Worm (Caenorhabditis elegans) whole organism, L4 larva: ENCODE results near the gene F40F8.5.

ENCODE experiments used
- F26F4.8 ChIP-seq: fragments of 200-800 bp; sonication (Bioruptor generic); conservative IDR thresholded peaks from 2 replicates; pipeline ENCODE4 v1.3.6; 2022; ENCODE audit warnings: missing genetic modification characterization, missing compliant biosample characterization
- F37D6.2 ChIP-seq: sonication (generic microtip); optimal IDR thresholded peaks from 2 replicates; lab custom pipeline; 2016; ENCODE audit warnings: mild to moderate bottlenecking, missing genetic modification characterization, missing compliant biosample characterization
- F44E2.7 ChIP-seq: fragments of 200-800 bp; sonication (Bioruptor generic); IDR thresholded peaks from 2 replicates; pipeline ENCODE4 v2.1.2; 2022; ENCODE audit warnings: missing genetic modification characterization, missing compliant biosample characterization
- R02D3.7 ChIP-seq: fragments of 150-350 bp; sonication (generic microtip); optimal IDR thresholded peaks from 3 replicates; lab custom pipeline; 2014; ENCODE audit warnings: missing biosample characterization, missing genetic modification characterization
- ZK546.5 ChIP-seq, 2 experiments: sonication (generic microtip); optimal IDR thresholded peaks; 2 replicates each; lab custom pipeline; 2017; ENCODE audit warnings: missing biosample characterization in 2 of 2, missing genetic modification characterization in 2 of 2
- aha-1 ChIP-seq: fragments of 150-350 bp; peaks from one replicate; lab custom pipeline; 2014; ENCODE audit warnings: missing biosample characterization, missing genetic modification characterization
- arid-1 ChIP-seq: fragments of 200-800 bp; sonication (Bioruptor generic); conservative IDR thresholded peaks from 2 replicates; pipeline ENCODE4 v1.3.6; 2022; ENCODE audit warnings: missing genetic modification reagents, missing genetic modification characterization, missing compliant biosample characterization
- ceh-62 ChIP-seq: sonication (generic microtip); optimal IDR thresholded peaks from 2 replicates; lab custom pipeline; 2017; ENCODE audit warnings: missing biosample characterization, missing genetic modification characterization
- ceh-82 ChIP-seq: sonication (generic microtip); optimal IDR thresholded peaks from 2 replicates; lab custom pipeline; 2017; ENCODE audit warnings: missing biosample characterization, missing genetic modification characterization
- daf-16 ChIP-seq, 3 experiments: sonication (generic microtip); optimal IDR thresholded peaks; 2 replicates each; lab custom pipeline; 2016 to 2017; ENCODE audit warnings: missing genetic modification characterization in 3 of 3, missing genetic modification reagents in 3 of 3, mild to moderate bottlenecking in 2 of 3, missing compliant biosample characterization in 2 of 3, missing biosample characterization in 1 of 3, moderate library complexity in 1 of 3
- dmd-6 ChIP-seq: fragments of 200-800 bp; sonication (Bioruptor generic); IDR thresholded peaks from 2 replicates; pipeline ENCODE4 v1.3.6; 2022; ENCODE audit warnings: missing genetic modification reagents, missing genetic modification characterization, missing compliant biosample characterization
- dmd-8 ChIP-seq: fragments of 200-800 bp; sonication (Bioruptor generic); IDR thresholded peaks from 2 replicates; pipeline ENCODE4 v1.3.6; 2022; ENCODE audit warnings: missing genetic modification characterization, missing compliant biosample characterization
- dpl-1 ChIP-seq: fragments of 150-350 bp; optimal IDR thresholded peaks from 2 replicates; lab custom pipeline; 2014; ENCODE audit warnings: missing biosample characterization, missing genetic modification reagents, missing genetic modification characterization
- duxl-1 ChIP-seq: sonication (generic microtip); optimal IDR thresholded peaks from 2 replicates; lab custom pipeline; 2016; ENCODE audit warnings: mild to moderate bottlenecking, missing genetic modification characterization, moderate library complexity, missing compliant biosample characterization; ENCODE audit not compliant: poor library complexity
- dve-1 ChIP-seq: sonication (generic microtip); optimal IDR thresholded peaks from 2 replicates; lab custom pipeline; 2017; ENCODE audit warnings: antibody characterized with exemption, mild to moderate bottlenecking, missing genetic modification characterization, missing compliant biosample characterization; ENCODE audit not compliant: insufficient read depth
- gei-8 ChIP-seq: fragments of 200-800 bp; sonication (Bioruptor generic); optimal IDR thresholded peaks from 2 replicates; lab custom pipeline; 2018; ENCODE audit warnings: mild to moderate bottlenecking, missing genetic modification characterization, missing compliant biosample characterization
- hlh-11 ChIP-seq: fragments of 200-800 bp; sonication (Bioruptor generic); optimal IDR thresholded peaks from 2 replicates; lab custom pipeline; 2018; ENCODE audit warnings: mild to moderate bottlenecking, missing genetic modification characterization, missing compliant biosample characterization
- hlh-30 ChIP-seq: sonication (generic microtip); optimal IDR thresholded peaks from 2 replicates; lab custom pipeline; 2017; ENCODE audit warnings: antibody characterized with exemption, mild to moderate bottlenecking, missing genetic modification characterization, missing compliant biosample characterization; ENCODE audit not compliant: insufficient read depth
- lin-1 ChIP-seq: fragments of 200-800 bp; sonication (Bioruptor generic); IDR thresholded peaks from 2 replicates; pipeline ENCODE4 v1.3.6; 2022; ENCODE audit warnings: missing genetic modification reagents, missing genetic modification characterization, missing compliant biosample characterization
- lin-29 ChIP-seq: fragments of 200-800 bp; sonication (Bioruptor generic); IDR thresholded peaks from 2 replicates; pipeline ENCODE4 v1.3.6; 2022; ENCODE audit warnings: missing genetic modification reagents, missing genetic modification characterization, missing compliant biosample characterization
- lin-39 ChIP-seq: fragments of 150-350 bp; optimal IDR thresholded peaks from 2 replicates; lab custom pipeline; 2014; ENCODE audit warnings: missing biosample characterization, missing genetic modification reagents, missing genetic modification characterization
- lsy-2 ChIP-seq, 2 experiments: fragments of 150-350 bp in 1 of 2; sonication (generic microtip) in 1 of 2; optimal IDR thresholded peaks; 2 replicates each; lab custom pipeline; 2014 to 2017; ENCODE audit warnings: missing biosample characterization in 2 of 2, missing genetic modification characterization in 2 of 2
- mes-2 ChIP-seq: sonication (generic microtip); optimal IDR thresholded peaks from 2 replicates; lab custom pipeline; 2016; ENCODE audit warnings: missing genotype, mild to moderate bottlenecking, missing genetic modification characterization, missing compliant biosample characterization; ENCODE audit not compliant: poor library complexity, severe bottlenecking
- mxl-3 ChIP-seq: fragments of 200-800 bp; sonication (Bioruptor generic); optimal IDR thresholded peaks from 2 replicates; lab custom pipeline; 2018; ENCODE audit warnings: mild to moderate bottlenecking, missing genetic modification characterization, missing compliant biosample characterization
- nhr-10 ChIP-seq: fragments of 150-350 bp; optimal IDR thresholded peaks from 2 replicates; lab custom pipeline; 2014; ENCODE audit warnings: missing biosample characterization, missing genetic modification characterization
- nhr-11 ChIP-seq: fragments of 150-350 bp; optimal IDR thresholded peaks from 2 replicates; lab custom pipeline; 2014; ENCODE audit warnings: missing biosample characterization, missing genetic modification characterization
- nhr-237 ChIP-seq: sonication (generic microtip); optimal IDR thresholded peaks from 2 replicates; lab custom pipeline; 2017; ENCODE audit warnings: missing biosample characterization, missing genetic modification characterization
- nhr-28 ChIP-seq: fragments of 150-350 bp; optimal IDR thresholded peaks from 2 replicates; lab custom pipeline; 2014; ENCODE audit warnings: missing biosample characterization, missing genetic modification characterization
- nhr-77 ChIP-seq: fragments of 150-350 bp; optimal IDR thresholded peaks from 2 replicates; lab custom pipeline; 2014; ENCODE audit warnings: missing biosample characterization, missing genetic modification characterization
- pha-4 ChIP-seq, 2 experiments: fragments of 150-350 bp in 1 of 2; fragments of 200-800 bp in 1 of 2; sonication (Bioruptor generic) in 1 of 2; IDR thresholded peaks in 1 of 2; optimal IDR thresholded peaks in 1 of 2; 2 replicates each; pipeline versions ENCODE4 v1.3.6 to Lab custom; 2014 to 2022; ENCODE audit warnings: missing genetic modification characterization in 2 of 2, missing genetic modification reagents in 2 of 2, missing biosample characterization in 1 of 2, missing compliant biosample characterization in 1 of 2
- pqm-1 ChIP-seq: sonication (generic microtip); optimal IDR thresholded peaks from 2 replicates; lab custom pipeline; 2017; ENCODE audit warnings: missing biosample characterization, missing genetic modification characterization
- sdz-12 ChIP-seq: fragments of 200-800 bp; sonication (Bioruptor generic); optimal IDR thresholded peaks from 2 replicates; lab custom pipeline; 2018; ENCODE audit warnings: mild to moderate bottlenecking, missing genetic modification characterization, missing compliant biosample characterization
- tra-1 ChIP-seq: fragments of 200-800 bp; sonication (Bioruptor generic); IDR thresholded peaks from 2 replicates; pipeline ENCODE4 v1.3.6; 2022; ENCODE audit warnings: missing genetic modification reagents, missing genetic modification characterization, missing compliant biosample characterization
- unc-39 ChIP-seq: sonication (generic microtip); optimal IDR thresholded peaks from 2 replicates; lab custom pipeline; 2017; ENCODE audit warnings: missing biosample characterization, missing genetic modification characterization
- vab-7 ChIP-seq: fragments of 200-800 bp; sonication (Bioruptor generic); IDR thresholded peaks from 2 replicates; pipeline ENCODE4 v1.3.6; 2022; ENCODE audit warnings: missing genetic modification reagents, missing genetic modification characterization, missing compliant biosample characterization
- zag-1 ChIP-seq: fragments of 150-350 bp; optimal IDR thresholded peaks from 2 replicates; lab custom pipeline; 2014; ENCODE audit warnings: missing biosample characterization, missing genetic modification characterization
- zip-2 ChIP-seq: fragments of 150-350 bp; optimal IDR thresholded peaks from 2 replicates; lab custom pipeline; 2014; ENCODE audit warnings: missing biosample characterization, missing genetic modification characterization

Gene F40F8.5

ce11 chrII:11157660-11158059 lies 22.9 kb upstream of the F40F8.5 start (continued):
- TF ChIP-seq sdz-12 (GFP tag; lab: Kevin White, UChicago): no peak
- TF ChIP-seq nhr-237 (tag; lab: Kevin White, UChicago): no peak
- TF ChIP-seq lin-1 (GFP tag; lab: Robert Waterston, UW): peak; percentile 47; the same call in 1 of the 2 replicates
- 0 out of 2 replicates have a peak, but pooled peaks have one; percentile 14 for TF ChIP-seq F44E2.7 (GFP tag; lab: Robert Waterston, UW)
- no peak for TF ChIP-seq mxl-3 (GFP tag; lab: Kevin White, UChicago)
- peak; percentile 34 for TF ChIP-seq nhr-28 (tag; lab: Kevin White, UChicago)
- TF ChIP-seq pha-4 (GFP tag; IDR thresholded peaks at IDR 0.05; lab: Robert Waterston, UW): peak; percentile 72; the same call in 1 of the 2 replicates
- TF ChIP-seq pha-4 (tag; optimal IDR thresholded peaks at IDR 0.05; lab: Kevin White, UChicago): no peak
- TF ChIP-seq arid-1 (GFP tag; lab: Robert Waterston, UW): peak; percentile 68
- TF ChIP-seq pqm-1: no peak
- TF ChIP-seq F37D6.2 (tag; lab: Kevin White, UChicago): no peak
- TF ChIP-seq duxl-1 (tag; lab: Kevin White, UChicago): peak; percentile 40
- no peak for TF ChIP-seq nhr-10 (tag; lab: Kevin White, UChicago)
- peak in 1 of 2 experiments; percentile 44 for TF ChIP-seq lsy-2 (tag; optimal IDR thresholded peaks at IDR 0.05; lab: Kevin White, UChicago)
- no peak for TF ChIP-seq gei-8 (GFP tag; lab: Kevin White, UChicago)
- peak; percentile 20 for TF ChIP-seq dpl-1 (GFP tag; lab: Kevin White, UChicago)
- TF ChIP-seq mes-2 (tag; lab: Kevin White, UChicago): peak; percentile 70
- 0 out of 2 replicates have a peak, but pooled peaks have one; percentile 44 for TF ChIP-seq lin-29 (GFP tag; lab: Robert Waterston, UW)
- peak; percentile 71; the same call in 1 of the 2 replicates for TF ChIP-seq tra-1
- TF ChIP-seq lin-39 (tag; lab: Kevin White, UChicago): no peak
- TF ChIP-seq ceh-82 (tag; lab: Kevin White, UChicago): no peak
- peak; percentile 22 for TF ChIP-seq zip-2 (tag; lab: Kevin White, UChicago)
- no peak for TF ChIP-seq ZK546.5 (tag; optimal IDR thresholded peaks at IDR 0.05; lab: Kevin White, UChicago)
- TF ChIP-seq dmd-8: peak; percentile 83
- TF ChIP-seq, all 104 proteins: peak for 51

ce11 chrII:11156160-11156559 lies 21.4 kb upstream of the F40F8.5 start:
- TF ChIP-seq ceh-62 (tag; lab: Kevin White, UChicago): no peak
- TF ChIP-seq hlh-11 (tag; lab: Kevin White, UChicago): peak; percentile 16
- TF ChIP-seq hlh-30: peak; percentile 3
- TF ChIP-seq daf-16 (GFP tag; optimal IDR thresholded peaks at IDR 0.05; lab: Kevin White, UChicago): no peak
- peak; percentile 90 for TF ChIP-seq daf-16 (tag; optimal IDR thresholded peaks at IDR 0.05; lab: Kevin White, UChicago)
- TF ChIP-seq nhr-77: peak; percentile 50
- no peak for TF ChIP-seq tra-1
- TF ChIP-seq lin-1 (GFP tag; lab: Robert Waterston, UW): no peak
- TF ChIP-seq nhr-28 (tag; lab: Kevin White, UChicago): peak; percentile 53
- peak; percentile 43 for TF ChIP-seq dve-1 (tag; lab: Kevin White, UChicago)
- TF ChIP-seq R02D3.7 (tag; lab: Kevin White, UChicago): no peak

ce11 chrII:11155400-11155799 lies 20.7 kb upstream of the F40F8.5 start:
- no peak for TF ChIP-seq daf-16 (GFP tag; optimal IDR thresholded peaks at IDR 0.05; lab: Kevin White, UChicago)
- TF ChIP-seq daf-16 (tag; optimal IDR thresholded peaks at IDR 0.05; lab: Kevin White, UChicago): peak; percentile 43
- no peak for TF ChIP-seq nhr-11 (tag; lab: Kevin White, UChicago)
- TF ChIP-seq hlh-30: peak; percentile 14
- TF ChIP-seq vab-7 (GFP tag; lab: Robert Waterston, UW): no peak
- TF ChIP-seq zag-1 (tag; lab: Kevin White, UChicago): no peak
- TF ChIP-seq unc-39 (tag; lab: Kevin White, UChicago): no peak
- TF ChIP-seq aha-1 (tag; lab: Kevin White, UChicago): peak; percentile 97
- TF ChIP-seq hlh-11 (tag; lab: Kevin White, UChicago): peak; percentile 8
- peak; percentile 37 for TF ChIP-seq dmd-6
- TF ChIP-seq dve-1 (tag; lab: Kevin White, UChicago): peak; percentile 4
- no peak for TF ChIP-seq F26F4.8 (GFP tag; lab: Robert Waterston, UW)
- TF ChIP-seq, all 104 proteins: peak for 6
